Worm (Caenorhabditis elegans) whole organism, late embryonic: ENCODE results near the gene srw-60.
A peak's percentile ranks its signal among the peaks of the same experiment; 100 is the strongest.

Experiments
- C08G9.2 ChIP-seq: sonication (generic microtip); optimal IDR thresholded peaks from 2 replicates; lab custom pipeline; 2016; ENCODE audit warnings: mild to moderate bottlenecking, missing genetic modification characterization, moderate library complexity, missing compliant biosample characterization
- ceh-14 ChIP-seq: sonication (generic microtip); optimal IDR thresholded peaks from 2 replicates; lab custom pipeline; 2016; ENCODE audit warnings: missing genotype, missing genetic modification characterization, missing compliant biosample characterization
- ceh-18 ChIP-seq: sonication (generic microtip); optimal IDR thresholded peaks from 2 replicates; lab custom pipeline; 2016; ENCODE audit warnings: missing genetic modification characterization, missing compliant biosample characterization
- ceh-2 ChIP-seq: sonication (generic microtip); optimal IDR thresholded peaks from 2 replicates; lab custom pipeline; 2016; ENCODE audit warnings: missing genotype, missing genetic modification characterization, missing compliant biosample characterization
- ceh-24 ChIP-seq: sonication (generic microtip); optimal IDR thresholded peaks from 2 replicates; lab custom pipeline; 2016; ENCODE audit warnings: mild to moderate bottlenecking, missing genetic modification characterization, missing compliant biosample characterization
- ceh-31 ChIP-seq: sonication (generic microtip); optimal IDR thresholded peaks from 2 replicates; lab custom pipeline; 2016; ENCODE audit warnings: missing genetic modification characterization, missing compliant biosample characterization
- ceh-34 ChIP-seq: sonication (generic microtip); optimal IDR thresholded peaks from 2 replicates; lab custom pipeline; 2016; ENCODE audit warnings: mild to moderate bottlenecking, missing genetic modification characterization, missing compliant biosample characterization
- ceh-45 ChIP-seq: fragments of 200-800 bp; sonication (Bioruptor generic); IDR thresholded peaks from 2 replicates; pipeline ENCODE4 v1.3.6; 2022; ENCODE audit warnings: missing genetic modification reagents, missing genetic modification characterization, missing compliant biosample characterization
- ceh-48 ChIP-seq: sonication (generic microtip); optimal IDR thresholded peaks from 2 replicates; lab custom pipeline; 2016; ENCODE audit warnings: missing genetic modification characterization, inconsistent platforms, missing compliant biosample characterization
- ceh-6 ChIP-seq: fragments of 200-800 bp; sonication (Bioruptor generic); optimal IDR thresholded peaks from 2 replicates; lab custom pipeline; 2018; ENCODE audit warnings: mild to moderate bottlenecking, missing genetic modification characterization, missing compliant biosample characterization
- ceh-9 ChIP-seq: sonication (generic microtip); optimal IDR thresholded peaks from 2 replicates; lab custom pipeline; 2016; ENCODE audit warnings: mild to moderate bottlenecking, missing genetic modification characterization, inconsistent platforms, missing compliant biosample characterization
- dmd-4 ChIP-seq: sonication (generic microtip); optimal IDR thresholded peaks from 2 replicates; lab custom pipeline; 2016; ENCODE audit warnings: borderline replicate concordance, missing genetic modification characterization, missing compliant biosample characterization
- dve-1 ChIP-seq: sonication (generic microtip); optimal IDR thresholded peaks from 2 replicates; lab custom pipeline; 2017; ENCODE audit warnings: antibody characterized with exemption, mild to moderate bottlenecking, missing genetic modification characterization, missing compliant biosample characterization
- elt-2 ChIP-seq: sonication (generic microtip); optimal IDR thresholded peaks from 2 replicates; lab custom pipeline; 2016; ENCODE audit warnings: missing genetic modification reagents, missing genetic modification characterization, missing compliant biosample characterization
- ets-4 ChIP-seq: sonication (generic microtip); optimal IDR thresholded peaks from 2 replicates; lab custom pipeline; 2016; ENCODE audit warnings: missing genetic modification characterization, missing compliant biosample characterization
- fax-1 ChIP-seq: sonication (generic microtip); optimal IDR thresholded peaks from 2 replicates; lab custom pipeline; 2016; ENCODE audit warnings: missing genotype, missing genetic modification characterization, missing compliant biosample characterization
- gmeb-2 ChIP-seq: sonication (generic microtip); optimal IDR thresholded peaks from 2 replicates; lab custom pipeline; 2016; ENCODE audit warnings: missing genetic modification characterization, inconsistent platforms, missing compliant biosample characterization
- hlh-30 ChIP-seq: sonication (generic microtip); optimal IDR thresholded peaks from 2 replicates; lab custom pipeline; 2017; ENCODE audit warnings: antibody characterized with exemption, missing genetic modification characterization, missing compliant biosample characterization; ENCODE audit not compliant: insufficient read depth
- hlh-8 ChIP-seq: sonication (generic microtip); optimal IDR thresholded peaks from 2 replicates; lab custom pipeline; 2016; ENCODE audit warnings: missing genotype, missing genetic modification characterization, missing compliant biosample characterization
- nfya-1 ChIP-seq: sonication (generic microtip); optimal IDR thresholded peaks from 2 replicates; lab custom pipeline; 2017; ENCODE audit warnings: missing genetic modification characterization, mild to moderate bottlenecking, missing compliant biosample characterization, antibody characterized with exemption, moderate library complexity
- nhr-11 ChIP-seq: fragments of 150-350 bp; optimal IDR thresholded peaks from 2 replicates; lab custom pipeline; 2014; ENCODE audit warnings: missing biosample characterization, missing genetic modification characterization
- npax-4 ChIP-seq: sonication (generic microtip); optimal IDR thresholded peaks from 2 replicates; lab custom pipeline; 2016; ENCODE audit warnings: missing genetic modification characterization, missing compliant biosample characterization
- pha-2 ChIP-seq: sonication (generic microtip); optimal IDR thresholded peaks from 2 replicates; lab custom pipeline; 2017; ENCODE audit warnings: mild to moderate bottlenecking, missing genetic modification characterization, missing compliant biosample characterization
- ref-2 ChIP-seq: sonication (generic microtip); optimal IDR thresholded peaks from 2 replicates; lab custom pipeline; 2016; ENCODE audit warnings: missing genetic modification characterization, missing compliant biosample characterization
- rnt-1 ChIP-seq: sonication (generic microtip); optimal IDR thresholded peaks from 2 replicates; lab custom pipeline; 2016; ENCODE audit warnings: missing genetic modification characterization, missing compliant biosample characterization
- sox-4 ChIP-seq: sonication (generic microtip); optimal IDR thresholded peaks from 2 replicates; lab custom pipeline; 2017; ENCODE audit warnings: mild to moderate bottlenecking, missing genetic modification characterization, inconsistent platforms, missing compliant biosample characterization
- tbx-2 ChIP-seq: sonication (generic microtip); optimal IDR thresholded peaks from 2 replicates; lab custom pipeline; 2016; ENCODE audit warnings: missing genetic modification characterization, missing compliant biosample characterization
- tbx-7 ChIP-seq: sonication (generic microtip); optimal IDR thresholded peaks from 2 replicates; lab custom pipeline; 2016; ENCODE audit warnings: missing genotype, missing genetic modification characterization, missing compliant biosample characterization
- ttx-3 ChIP-seq: sonication (generic microtip); optimal IDR thresholded peaks from 2 replicates; lab custom pipeline; 2016; ENCODE audit warnings: missing genetic modification reagents, missing genetic modification characterization, missing compliant biosample characterization
- unc-3 ChIP-seq, 2 experiments: fragments of 200-800 bp in 1 of 2; sonication (Bioruptor generic) in 1 of 2; sonication (generic microtip) in 1 of 2; conservative IDR thresholded peaks in 1 of 2; optimal IDR thresholded peaks in 1 of 2; 2 replicates each; pipeline versions ENCODE4 v1.3.6 to Lab custom; 2016 to 2022; ENCODE audit warnings: missing compliant biosample characterization in 2 of 2, missing genetic modification characterization in 2 of 2, missing genetic modification reagents in 1 of 2
- unc-42 ChIP-seq: sonication (generic microtip); optimal IDR thresholded peaks from 2 replicates; lab custom pipeline; 2016; ENCODE audit warnings: missing genotype, missing genetic modification characterization, missing compliant biosample characterization
- unc-55 ChIP-seq: sonication (generic microtip); optimal IDR thresholded peaks from 2 replicates; lab custom pipeline; 2017; ENCODE audit warnings: missing biosample characterization, missing genetic modification reagents, missing genetic modification characterization
- zip-5 ChIP-seq: sonication (generic microtip); optimal IDR thresholded peaks from 2 replicates; lab custom pipeline; 2016; ENCODE audit warnings: missing genetic modification characterization, missing compliant biosample characterization

Gene srw-60

DNA sequence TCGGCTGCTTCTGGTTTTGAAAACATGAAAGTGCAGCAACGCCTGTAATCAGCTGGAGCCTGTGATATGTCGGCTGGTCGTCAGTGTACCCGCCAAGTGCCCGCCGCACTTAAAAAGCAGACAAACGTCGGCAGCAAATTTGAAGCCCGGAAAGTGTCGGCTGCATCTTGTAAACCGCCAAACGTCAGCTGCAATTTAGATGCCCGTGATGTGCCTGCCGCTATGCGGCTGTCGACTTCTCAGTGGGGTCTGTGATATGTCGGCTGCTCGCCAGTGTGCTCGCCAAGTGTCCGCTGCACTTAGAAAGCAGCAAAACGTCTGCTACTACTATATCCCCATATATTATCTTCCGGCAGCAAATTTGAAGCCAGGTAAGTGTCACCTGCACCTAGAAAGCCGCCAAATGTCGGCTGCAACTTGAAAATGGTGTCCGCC is 28.7 kb downstream of the srw-60 start:
- TF ChIP-seq ceh-48 (tag; lab: Kevin White, UChicago) = no peak
- no peak for TF ChIP-seq ttx-3
- no peak for TF ChIP-seq elt-2 (tag; lab: Kevin White, UChicago)
- TF ChIP-seq ceh-9 (tag; lab: Kevin White, UChicago) = no peak
- no peak for TF ChIP-seq dve-1 (tag; lab: Kevin White, UChicago)
- TF ChIP-seq tbx-7 = no peak
- TF ChIP-seq, all 69 proteins: peak for 0

DNA sequence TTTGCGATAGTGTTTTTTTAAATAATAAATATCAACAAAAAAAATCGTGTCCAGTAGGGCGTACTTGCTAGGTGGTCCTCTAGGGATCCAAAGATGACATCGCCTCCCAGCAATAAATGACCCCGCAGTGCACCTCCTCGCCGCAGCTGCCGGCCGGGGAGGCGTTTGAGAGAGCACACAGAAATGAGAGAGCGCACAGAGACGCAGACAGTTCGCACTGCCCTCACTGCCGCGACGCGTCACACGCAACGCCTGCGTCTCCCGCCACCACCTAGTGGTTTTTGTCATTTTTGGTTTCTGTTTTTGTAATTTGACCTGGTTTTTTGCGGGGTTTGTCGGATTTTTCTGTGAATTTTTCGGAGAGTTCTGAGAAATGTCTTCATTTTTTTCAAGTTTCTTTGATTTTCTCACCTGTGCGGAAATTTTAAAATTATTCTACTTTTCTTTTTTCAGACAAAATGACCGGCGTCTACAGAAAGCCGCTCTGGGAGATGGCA is 29.5 kb downstream of the srw-60 start, which contains the start of gene lido-7:
TSS of gene lido-7 (plus strand) at position 447 of the 497 bp plus-strand sequence.
- TF ChIP-seq ceh-34 (tag; lab: Kevin White, UChicago) = peak; percentile 50
- TF ChIP-seq unc-42 = no peak
- TF ChIP-seq hlh-8 (tag; lab: Kevin White, UChicago) = peak; percentile 14
- TF ChIP-seq ref-2 (tag; lab: Kevin White, UChicago) = peak; percentile 31
- TF ChIP-seq unc-3 (GFP tag; conservative IDR thresholded peaks at IDR 0.05; lab: Robert Waterston, UW) = 0 out of 2 replicates have a peak, but pooled peaks have one; percentile 19
- no peak for TF ChIP-seq unc-3 (tag; optimal IDR thresholded peaks at IDR 0.05; lab: Kevin White, UChicago)
- TF ChIP-seq unc-55 (GFP tag; lab: Kevin White, UChicago) = peak; percentile 29
- TF ChIP-seq dve-1 (tag; lab: Kevin White, UChicago) = no peak
- TF ChIP-seq nfya-1 (tag; lab: Kevin White, UChicago) = peak; percentile 60
- no peak for TF ChIP-seq nhr-11 (tag; lab: Kevin White, UChicago)
- TF ChIP-seq ceh-14 (tag; lab: Kevin White, UChicago) = no peak
- TF ChIP-seq hlh-30 (tag; lab: Kevin White, UChicago) = peak; percentile 36
- TF ChIP-seq ceh-31 (tag; lab: Kevin White, UChicago) = peak; percentile 50
- no peak for TF ChIP-seq dmd-4 (tag; lab: Kevin White, UChicago)
- TF ChIP-seq tbx-2 (tag; lab: Kevin White, UChicago) = peak; percentile 49
- TF ChIP-seq rnt-1 (tag; lab: Kevin White, UChicago) = peak; percentile 24
- TF ChIP-seq ceh-18 (tag; lab: Kevin White, UChicago) = peak; percentile 2

DNA sequence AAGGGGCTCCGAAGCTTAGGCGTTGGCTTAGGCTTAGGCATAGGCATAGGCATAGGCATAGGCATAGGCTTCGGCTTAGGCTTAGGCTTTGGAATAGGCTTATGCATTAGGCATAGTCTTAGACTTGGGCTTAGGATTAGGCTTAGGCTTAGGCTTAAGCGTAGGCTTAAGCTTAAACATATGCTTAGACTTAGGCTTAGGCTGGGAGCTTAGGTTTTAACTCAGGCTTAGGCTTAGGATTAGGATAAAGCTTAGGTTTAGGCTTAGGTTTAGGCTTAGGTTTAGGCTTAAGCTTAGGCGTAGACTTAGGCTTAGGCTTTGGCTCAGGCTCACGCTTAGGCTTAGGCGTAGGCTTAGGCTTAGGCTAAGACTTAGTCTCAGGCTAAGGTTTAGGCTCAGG is 31.7 kb downstream of the srw-60 start:
- no peak for TF ChIP-seq ceh-6
- TF ChIP-seq dve-1 (tag; lab: Kevin White, UChicago) = peak; percentile 92

DNA sequence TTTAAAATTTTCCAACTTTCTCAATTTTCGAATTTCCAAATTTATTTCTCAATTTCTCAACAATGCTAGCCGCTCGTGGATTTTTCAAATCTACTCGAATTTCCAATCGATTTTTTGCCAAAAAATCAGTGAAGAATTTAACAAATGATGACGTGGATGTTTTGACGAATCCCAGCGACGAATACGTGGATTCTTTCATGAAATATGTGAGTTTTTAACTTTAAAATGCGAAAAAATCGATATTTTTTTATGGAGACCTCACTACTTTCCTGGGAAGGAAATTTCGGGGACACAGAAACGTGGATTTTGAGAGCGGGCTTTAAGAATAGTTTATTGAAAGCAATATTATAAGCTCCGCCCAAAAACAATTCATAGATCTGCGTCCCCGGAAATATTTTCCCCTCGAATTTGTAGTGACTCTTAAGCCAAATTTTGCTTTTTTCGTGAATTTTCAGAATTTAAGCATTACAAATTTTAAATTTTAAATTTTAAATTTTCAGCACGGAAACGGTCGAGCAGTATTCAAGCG is 33.2 kb downstream of the srw-60 start, which contains the start of gene K08A2.2:
TSS of gene K08A2.2 (plus strand) at position 51 of the 529 bp plus-strand sequence.
- TF ChIP-seq pha-2 (tag; lab: Kevin White, UChicago) (no peak), zip-5 (tag; lab: Kevin White, UChicago) (peak; percentile 4), ref-2 (tag; lab: Kevin White, UChicago) (peak; percentile 35), tbx-2 (tag; lab: Kevin White, UChicago) (peak; percentile 49), ets-4 (tag; lab: Kevin White, UChicago) (peak; percentile 2), gmeb-2 (no peak), sox-4 (tag; lab: Kevin White, UChicago) (no peak), ceh-34 (tag; lab: Kevin White, UChicago) (no peak), C08G9.2 (peak; percentile 58), ceh-31 (tag; lab: Kevin White, UChicago) (peak; percentile 49), fax-1 (peak; percentile 13), ceh-2 (tag; lab: Kevin White, UChicago) (peak; percentile 42), elt-2 (tag; lab: Kevin White, UChicago) (peak; percentile 18), tbx-7 (peak; percentile 50)
- TF ChIP-seq, all 69 proteins: peak for 10

DNA sequence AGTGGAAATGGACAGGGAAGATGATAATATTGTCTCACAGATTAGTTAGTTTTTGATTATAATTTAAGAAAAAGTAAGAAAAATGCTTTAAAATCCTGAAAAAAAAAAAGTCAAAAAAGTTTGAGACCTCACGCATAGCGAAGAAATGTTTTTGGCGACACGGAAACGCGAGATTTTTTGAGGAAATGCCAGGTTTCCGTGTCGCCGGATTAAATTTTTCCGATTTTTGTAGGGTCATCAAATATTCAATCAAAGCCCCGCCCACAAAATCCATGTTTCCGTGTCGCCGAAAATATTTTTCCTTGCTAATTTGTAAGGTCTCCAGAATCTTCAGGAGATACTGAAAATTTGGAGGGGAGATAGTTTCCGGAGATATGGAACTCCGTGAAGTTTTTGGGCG is 33.9 kb downstream of the srw-60 start:
- TF ChIP-seq ceh-24 (tag; lab: Kevin White, UChicago) (no peak), ceh-31 (tag; lab: Kevin White, UChicago) (peak; percentile 51), ceh-45 (GFP tag; lab: Robert Waterston, UW) (no peak), npax-4 (tag; lab: Kevin White, UChicago) (no peak), ceh-9 (tag; lab: Kevin White, UChicago) (no peak)
- TF ChIP-seq, all 69 proteins: peak for 1
